Worm (Caenorhabditis elegans) whole organism, L3 larva: ENCODE data around the gene C05E11.3.

ENCODE experiments used
- R02D3.7 ChIP-seq: fragments of 150-350 bp; optimal IDR thresholded peaks from 2 replicates; lab custom pipeline; 2014; ENCODE audit warnings: missing biosample characterization, missing genetic modification characterization
- aly-2 ChIP-seq: fragments of 150-350 bp; optimal IDR thresholded peaks from 2 replicates; lab custom pipeline; 2014; ENCODE audit warnings: missing biosample characterization, missing genetic modification characterization
- ceh-16 ChIP-seq: sonication (generic microtip); optimal IDR thresholded peaks from 2 replicates; lab custom pipeline; 2017; ENCODE audit warnings: missing biosample characterization, missing genetic modification characterization
- ceh-9 ChIP-seq: sonication (generic microtip); optimal IDR thresholded peaks from 2 replicates; lab custom pipeline; 2018; ENCODE audit warnings: missing biosample characterization, missing genetic modification characterization
- daf-12 ChIP-seq: fragments of 150-350 bp; optimal IDR thresholded peaks from 2 replicates; lab custom pipeline; 2014; ENCODE audit warnings: missing biosample characterization, missing genetic modification reagents, missing genetic modification characterization
- egl-5 ChIP-seq: fragments of 150-350 bp; optimal IDR thresholded peaks from 2 replicates; lab custom pipeline; 2017; ENCODE audit warnings: missing biosample characterization, missing genetic modification reagents, missing genetic modification characterization, inconsistent platforms
- elt-1 ChIP-seq: fragments of 150-350 bp; optimal IDR thresholded peaks from 2 replicates; lab custom pipeline; 2014; ENCODE audit warnings: missing biosample characterization, missing genetic modification characterization
- elt-2 ChIP-seq: sonication (generic microtip); optimal IDR thresholded peaks from 2 replicates; lab custom pipeline; 2016; ENCODE audit warnings: missing genetic modification reagents, mild to moderate bottlenecking, missing genetic modification characterization, missing compliant biosample characterization
- fkh-10 ChIP-seq: sonication (generic microtip); optimal IDR thresholded peaks from 2 replicates; lab custom pipeline; 2017; ENCODE audit warnings: missing biosample characterization, missing genetic modification reagents, missing genetic modification characterization
- fkh-2 ChIP-seq: fragments of 150-350 bp; optimal IDR thresholded peaks from 2 replicates; lab custom pipeline; 2014; ENCODE audit warnings: missing biosample characterization, missing genetic modification reagents, missing genetic modification characterization
- fos-1 ChIP-seq: fragments of 150-350 bp; optimal IDR thresholded peaks from 2 replicates; lab custom pipeline; 2014; ENCODE audit warnings: missing biosample characterization, missing genetic modification characterization
- hmg-11 ChIP-seq: sonication (generic microtip); optimal IDR thresholded peaks from 2 replicates; lab custom pipeline; 2016; ENCODE audit warnings: missing genetic modification characterization, missing compliant biosample characterization
- jun-1 ChIP-seq: fragments of 150-350 bp; optimal IDR thresholded peaks from 2 replicates; lab custom pipeline; 2014; ENCODE audit warnings: missing biosample characterization, missing genetic modification reagents, missing genetic modification characterization
- lsy-12 ChIP-seq: sonication (generic microtip); optimal IDR thresholded peaks from 2 replicates; lab custom pipeline; 2016; ENCODE audit warnings: mild to moderate bottlenecking, missing genetic modification characterization, missing compliant biosample characterization
- mdl-1 ChIP-seq: fragments of 150-350 bp; optimal IDR thresholded peaks from 2 replicates; lab custom pipeline; 2014; ENCODE audit warnings: missing biosample characterization, missing genetic modification characterization
- mml-1 ChIP-seq: fragments of 150-350 bp; sonication (generic microtip); optimal IDR thresholded peaks from 3 replicates; lab custom pipeline; 2014; ENCODE audit warnings: missing biosample characterization, missing genetic modification characterization
- nfya-1 ChIP-seq: sonication (generic microtip); optimal IDR thresholded peaks from 2 replicates; lab custom pipeline; 2017; ENCODE audit warnings: missing genetic modification characterization, mild to moderate bottlenecking, missing compliant biosample characterization, antibody characterized with exemption, moderate library complexity; ENCODE audit not compliant: insufficient read depth
- nhr-11 ChIP-seq: fragments of 150-350 bp; optimal IDR thresholded peaks from 2 replicates; lab custom pipeline; 2014; ENCODE audit warnings: missing biosample characterization, missing genetic modification characterization
- nhr-12 ChIP-seq: fragments of 150-350 bp; optimal IDR thresholded peaks from 2 replicates; lab custom pipeline; 2014; ENCODE audit warnings: missing biosample characterization, missing genetic modification characterization
- nhr-23 ChIP-seq: fragments of 150-350 bp; optimal IDR thresholded peaks from 2 replicates; lab custom pipeline; 2014; ENCODE audit warnings: missing biosample characterization, missing genetic modification reagents, missing genetic modification characterization
- nhr-237 ChIP-seq: fragments of 150-350 bp; optimal IDR thresholded peaks from 2 replicates; lab custom pipeline; 2014; ENCODE audit warnings: missing biosample characterization, missing genetic modification characterization
- nhr-25 ChIP-seq: sonication (generic microtip); optimal IDR thresholded peaks from 2 replicates; lab custom pipeline; 2017; ENCODE audit warnings: missing biosample characterization, missing genetic modification characterization
- nhr-77 ChIP-seq: fragments of 150-350 bp; optimal IDR thresholded peaks from 2 replicates; lab custom pipeline; 2014; ENCODE audit warnings: missing biosample characterization, missing genetic modification characterization
- pha-4 ChIP-seq: fragments of 150-350 bp; optimal IDR thresholded peaks from 2 replicates; lab custom pipeline; 2014; ENCODE audit warnings: missing biosample characterization, missing genetic modification reagents, missing genetic modification characterization
- pqm-1 ChIP-seq: fragments of 150-350 bp; optimal IDR thresholded peaks from 2 replicates; lab custom pipeline; 2017; ENCODE audit warnings: missing biosample characterization, missing genetic modification characterization, inconsistent platforms
- sea-2 ChIP-seq: fragments of 150-350 bp; sonication (generic microtip); optimal IDR thresholded peaks from 4 replicates; lab custom pipeline; 2014; ENCODE audit warnings: missing biosample characterization, missing genetic modification reagents, missing genetic modification characterization
- snpc-4 ChIP-seq: fragments of 150-350 bp; optimal IDR thresholded peaks from 2 replicates; lab custom pipeline; 2014; ENCODE audit warnings: missing biosample characterization, missing genetic modification characterization
- tbx-2 ChIP-seq: sonication (generic microtip); optimal IDR thresholded peaks from 2 replicates; lab custom pipeline; 2016; ENCODE audit warnings: mild to moderate bottlenecking, missing genetic modification characterization, missing compliant biosample characterization
- unc-39 ChIP-seq: sonication (generic microtip); optimal IDR thresholded peaks from 4 replicates; lab custom pipeline; 2017; ENCODE audit warnings: missing biosample characterization, missing genetic modification characterization
- unc-62 ChIP-seq: fragments of 150-350 bp; sonication (generic microtip); optimal IDR thresholded peaks from 4 replicates; lab custom pipeline; 2014; ENCODE audit warnings: missing biosample characterization, missing genetic modification reagents, missing genetic modification characterization
- zag-1 ChIP-seq: fragments of 150-350 bp; optimal IDR thresholded peaks from 2 replicates; lab custom pipeline; 2014; ENCODE audit warnings: missing biosample characterization, missing genetic modification characterization
- ztf-4 ChIP-seq: fragments of 150-350 bp; optimal IDR thresholded peaks from 2 replicates; lab custom pipeline; 2014; ENCODE audit warnings: missing biosample characterization, missing genetic modification characterization

Gene C05E11.3

DNA sequence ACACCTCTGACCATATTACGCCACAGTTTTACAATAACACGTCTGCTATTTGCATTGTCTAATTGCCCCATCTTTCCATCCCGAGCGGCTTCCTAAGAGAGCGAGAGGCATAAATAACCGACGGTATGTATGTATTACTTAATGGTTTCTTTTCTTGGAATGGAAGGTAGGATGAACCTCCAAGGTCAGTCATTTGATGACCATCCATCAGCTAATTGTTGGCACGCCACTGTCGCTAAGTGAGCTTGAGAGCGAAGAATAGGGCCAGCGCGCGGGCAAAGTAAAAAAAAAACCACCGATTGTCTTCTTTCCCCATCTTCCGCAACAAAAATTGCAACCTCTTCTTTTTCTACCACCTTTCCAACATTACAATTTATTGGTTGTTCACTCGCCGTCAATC, 22.0 kb upstream of the C05E11.3 start:
- TF ChIP-seq hmg-11 (tag; lab: Kevin White, UChicago): no peak
- no peak for TF ChIP-seq egl-5 (tag; lab: Kevin White, UChicago)
- TF ChIP-seq ztf-4 (tag; lab: Kevin White, UChicago): no peak
- TF ChIP-seq elt-1 (tag; lab: Kevin White, UChicago): no peak
- no peak for TF ChIP-seq zag-1 (tag; lab: Kevin White, UChicago)
- TF ChIP-seq tbx-2: no peak
- TF ChIP-seq ceh-9 (tag; lab: Kevin White, UChicago): no peak
- no peak for TF ChIP-seq fkh-10 (GFP tag; lab: Kevin White, UChicago)
- no peak for TF ChIP-seq mml-1 (tag; lab: Kevin White, UChicago)

ce11 chrX:4561863-4562262, 16.2 kb upstream of the C05E11.3 start, which contains the start of gene C05E11.6:
Gene C05E11.6, plus strand, starts transcription at chrX:4562163.
- TF ChIP-seq R02D3.7 (tag; lab: Kevin White, UChicago) (no peak), jun-1 (tag; lab: Kevin White, UChicago) (no peak), nhr-12 (tag; lab: Kevin White, UChicago) (no peak), unc-39 (no peak), mml-1 (tag; lab: Kevin White, UChicago) (no peak)

- no peak for TF ChIP-seq aly-2
Observed at ce11 chrX:4562288-4562687, 15.8 kb upstream of the C05E11.3 start.

DNA sequence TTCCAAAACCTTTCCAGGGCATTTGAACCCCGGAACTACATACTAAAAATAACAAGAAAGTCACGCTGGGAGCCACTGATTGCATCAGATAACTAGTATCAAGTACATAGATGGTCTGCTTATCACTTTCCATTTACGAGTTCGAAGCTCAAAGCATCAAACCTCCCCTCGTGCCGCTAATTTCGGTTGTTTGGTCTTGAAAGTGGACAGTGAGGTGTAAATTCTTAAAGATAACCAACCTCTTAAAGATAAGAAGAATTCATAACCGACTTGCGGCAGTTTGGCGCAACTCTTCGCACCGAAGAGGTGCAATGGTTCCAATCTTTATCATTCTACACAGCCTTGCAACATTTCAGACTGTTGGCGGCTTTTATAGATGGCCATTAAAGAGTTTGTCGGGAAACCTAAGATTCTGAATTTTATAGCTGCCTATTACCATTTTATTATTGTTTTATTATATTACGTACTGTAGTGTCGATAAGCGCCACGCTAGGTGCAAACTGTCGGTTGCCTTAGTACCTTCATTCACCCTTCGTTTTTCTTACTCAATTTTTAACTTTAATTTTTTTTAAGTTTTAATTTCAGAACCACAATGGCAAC, 13.2 kb upstream of the C05E11.3 start, which contains the start of gene amt-4:
TSS of gene amt-4 (plus strand) at position 586 of the 600 bp plus-strand sequence.
- TF ChIP-seq jun-1 (tag; lab: Kevin White, UChicago) (peak; percentile 78), ceh-9 (tag; lab: Kevin White, UChicago) (no peak), mdl-1 (tag; lab: Kevin White, UChicago) (peak; percentile 15), elt-2 (tag; lab: Kevin White, UChicago) (peak; percentile 98), mml-1 (tag; lab: Kevin White, UChicago) (no peak), pqm-1 (tag; lab: Kevin White, UChicago) (peak; percentile 94), lsy-12 (no peak), pha-4 (tag; lab: Kevin White, UChicago) (peak; percentile 62)
- TF ChIP-seq, all 47 proteins: peak for 5

DNA sequence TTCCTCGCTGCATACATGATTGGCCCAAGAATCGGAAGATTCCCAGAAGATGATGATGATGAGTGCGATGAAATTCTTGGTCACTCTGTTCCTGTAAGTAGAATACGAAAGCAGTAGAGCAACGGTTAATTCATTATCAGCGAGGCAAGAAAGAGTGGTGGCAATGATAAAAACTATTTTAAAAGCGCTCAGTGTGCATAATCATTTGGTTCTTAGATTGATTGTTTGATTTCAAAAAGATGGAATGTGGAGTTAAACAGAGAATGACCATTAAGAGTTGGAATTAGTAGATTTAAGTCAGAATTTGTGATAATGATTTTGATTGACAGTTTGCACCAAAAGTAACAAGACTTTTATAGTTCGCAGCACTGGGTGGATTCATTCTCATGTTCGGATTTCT, 10.9 kb upstream of the C05E11.3 start:
- TF ChIP-seq fkh-2 (tag; lab: Kevin White, UChicago) (no peak), nhr-77 (tag; lab: Kevin White, UChicago) (no peak), daf-12 (tag; lab: Kevin White, UChicago) (no peak), jun-1 (tag; lab: Kevin White, UChicago) (peak; percentile 29), elt-2 (tag; lab: Kevin White, UChicago) (peak; percentile 75), unc-62 (GFP tag; lab: Kevin White, UChicago) (no peak), zag-1 (tag; lab: Kevin White, UChicago) (no peak), nhr-23 (tag; lab: Kevin White, UChicago) (no peak), pqm-1 (tag; lab: Kevin White, UChicago) (peak; percentile 64)

- no peak for TF ChIP-seq snpc-4 (tag; lab: Kevin White, UChicago)
- peak; percentile 5 for TF ChIP-seq nhr-25 (tag; lab: Kevin White, UChicago)
- TF ChIP-seq elt-1 (tag; lab: Kevin White, UChicago): peak; percentile 92
- TF ChIP-seq fos-1 (tag; lab: Kevin White, UChicago): no peak
- TF ChIP-seq zag-1 (tag; lab: Kevin White, UChicago): no peak
- TF ChIP-seq jun-1 (tag; lab: Kevin White, UChicago): no peak
Observed at ce11 chrX:4569276-4569675, 8.8 kb upstream of the C05E11.3 start.

ce11 chrX:4571137-4571536, 6.9 kb upstream of the C05E11.3 start, which contains the start of gene amt-1:
Gene amt-1, plus strand, starts transcription at chrX:4571437.
- TF ChIP-seq nhr-25 (tag; lab: Kevin White, UChicago) (no peak), elt-1 (tag; lab: Kevin White, UChicago) (no peak), nhr-237 (tag; lab: Kevin White, UChicago) (no peak), nhr-11 (no peak), fkh-10 (GFP tag; lab: Kevin White, UChicago) (no peak), mml-1 (tag; lab: Kevin White, UChicago) (no peak), pha-4 (tag; lab: Kevin White, UChicago) (no peak), ceh-9 (tag; lab: Kevin White, UChicago) (no peak), ceh-16 (tag; lab: Kevin White, UChicago) (no peak), fkh-2 (tag; lab: Kevin White, UChicago) (no peak), nfya-1 (tag; lab: Kevin White, UChicago) (no peak), tbx-2 (no peak), sea-2 (GFP tag; lab: Kevin White, UChicago) (no peak), lsy-12 (no peak), egl-5 (tag; lab: Kevin White, UChicago) (no peak), hmg-11 (tag; lab: Kevin White, UChicago) (no peak), daf-12 (tag; lab: Kevin White, UChicago) (no peak), aly-2 (no peak)
